Worm (Caenorhabditis elegans) whole organism, midembryonic: ENCODE results near the gene F49E2.5.

Experiments used
- klf-2 ChIP-seq: fragments of 200-800 bp; sonication (Bioruptor generic); conservative IDR thresholded peaks from 2 replicates; pipeline ENCODE4 v1.3.6; 2022; ENCODE audit warnings: missing genetic modification reagents, missing genetic modification characterization, missing compliant biosample characterization
- ztf-23 ChIP-seq: fragments of 200-800 bp; sonication (Bioruptor generic); IDR thresholded peaks from 2 replicates; pipeline ENCODE4 v1.3.6; 2022; ENCODE audit warnings: missing genetic modification reagents, missing genetic modification characterization, missing compliant biosample characterization

DNA sequence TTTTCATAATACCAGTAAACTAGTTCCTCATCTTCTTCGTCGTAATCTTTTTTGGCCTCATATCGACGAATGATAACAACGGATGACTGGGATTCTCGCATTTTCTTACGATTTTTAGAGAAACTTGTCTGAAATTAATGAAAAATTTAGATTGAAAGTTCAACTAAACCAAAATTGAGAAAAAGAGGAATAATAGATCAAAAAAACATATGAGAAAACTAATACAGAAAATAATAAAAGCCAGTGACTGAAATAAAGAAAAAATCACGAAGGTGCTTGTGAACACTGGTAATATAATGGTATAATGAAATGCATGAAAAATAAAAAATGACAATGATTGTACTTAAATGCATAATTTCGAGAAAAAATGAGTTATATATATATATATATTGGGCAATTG is 6.8 kb upstream of the F49E2.5 start, which contains the start of gene C07B5.8:
- no peak for TF ChIP-seq klf-2 (GFP tag; lab: Robert Waterston, UW)
- TF ChIP-seq ztf-23 (GFP tag; lab: Robert Waterston, UW): no peak
